Fruit fly (Drosophila melanogaster) S2 (cell line): ENCODE measurements around the gene scyl.

Experiments
- CG8478 ChIP-seq: fragments of >200 bp; optimal IDR thresholded peaks from 2 replicates; lab custom pipeline; 2018
- CTCF ChIP-seq, 2 experiments: fragments of >200 bp; optimal IDR thresholded peaks; 2 replicates each; lab custom pipeline; 2018

DNA sequence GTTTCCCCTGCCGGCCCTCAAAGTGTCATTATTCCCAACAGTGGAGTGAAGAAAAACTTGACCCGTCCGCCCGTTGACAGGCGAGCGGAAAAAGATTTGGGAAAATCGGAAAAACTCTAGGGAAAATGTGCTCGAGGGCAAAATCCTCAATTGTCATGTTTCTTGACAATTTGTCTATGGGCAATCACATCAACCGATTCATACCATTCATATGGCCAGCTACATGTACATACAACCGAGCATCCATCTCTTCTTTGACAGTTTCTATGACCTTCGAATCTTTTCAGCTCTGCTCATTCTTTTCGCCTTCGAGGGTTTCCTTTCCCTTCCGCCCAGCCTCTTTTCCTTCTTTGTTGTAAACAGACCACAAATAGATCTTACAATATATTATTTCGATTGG is 7.7 kb downstream of the scyl start:
- TF ChIP-seq CTCF (optimal IDR thresholded peaks at IDR 0.05; lab: Kevin White, UChicago) (no peak), CG8478 (lab: Kevin White, UChicago) (no peak)
